Worm (Caenorhabditis elegans) whole organism, early embryonic: ENCODE results near the gene H14A12.5.

Source experiments
- ama-1 ChIP-seq: fragments of 150-350 bp; optimal IDR thresholded peaks from 2 replicates; lab custom pipeline; 2014
- ceh-36 ChIP-seq: sonication (generic microtip); optimal IDR thresholded peaks from 2 replicates; lab custom pipeline; 2016; ENCODE audit warnings: missing genetic modification characterization, inconsistent platforms, missing compliant biosample characterization
- ets-7 ChIP-seq: sonication (generic microtip); optimal IDR thresholded peaks from 2 replicates; lab custom pipeline; 2016; ENCODE audit warnings: missing genotype, missing genetic modification characterization, missing compliant biosample characterization
- flt-1 ChIP-seq: fragments of 200-800 bp; sonication (Bioruptor generic); IDR thresholded peaks from 2 replicates; pipeline ENCODE4 v1.3.6; 2022; ENCODE audit warnings: missing genetic modification characterization, missing compliant biosample characterization
- hmg-4 ChIP-seq: fragments of 200-800 bp; sonication (Bioruptor generic); optimal IDR thresholded peaks from 2 replicates; lab custom pipeline; 2018; ENCODE audit warnings: mild to moderate bottlenecking, missing genetic modification characterization, missing compliant biosample characterization
- hnd-1 ChIP-seq: sonication (generic microtip); optimal IDR thresholded peaks from 2 replicates; lab custom pipeline; 2016; ENCODE audit warnings: missing genetic modification characterization, missing compliant biosample characterization
- scrt-1 ChIP-seq: fragments of 200-800 bp; sonication (Bioruptor generic); IDR thresholded peaks from 2 replicates; pipeline ENCODE4 v1.3.6; 2022; ENCODE audit warnings: missing genetic modification characterization, missing compliant biosample characterization
- sea-1 ChIP-seq: fragments of 200-800 bp; sonication (Bioruptor generic); conservative IDR thresholded peaks from 2 replicates; pipeline ENCODE4 v1.3.6; 2022; ENCODE audit warnings: missing genetic modification characterization, missing compliant biosample characterization
- tbx-11 ChIP-seq: fragments of 200-800 bp; sonication (Bioruptor generic); IDR thresholded peaks from 2 replicates; pipeline ENCODE4 v1.3.6; 2022; ENCODE audit warnings: missing genetic modification characterization, missing compliant biosample characterization
- tbx-37 ChIP-seq: fragments of 200-800 bp; sonication (Bioruptor generic); conservative IDR thresholded peaks from 2 replicates; pipeline ENCODE4 v1.3.6; 2022; ENCODE audit warnings: missing genetic modification reagents, missing genetic modification characterization, missing compliant biosample characterization
- tra-4 ChIP-seq: sonication (generic microtip); optimal IDR thresholded peaks from 2 replicates; lab custom pipeline; 2017; ENCODE audit warnings: missing genetic modification characterization, missing compliant biosample characterization

DNA sequence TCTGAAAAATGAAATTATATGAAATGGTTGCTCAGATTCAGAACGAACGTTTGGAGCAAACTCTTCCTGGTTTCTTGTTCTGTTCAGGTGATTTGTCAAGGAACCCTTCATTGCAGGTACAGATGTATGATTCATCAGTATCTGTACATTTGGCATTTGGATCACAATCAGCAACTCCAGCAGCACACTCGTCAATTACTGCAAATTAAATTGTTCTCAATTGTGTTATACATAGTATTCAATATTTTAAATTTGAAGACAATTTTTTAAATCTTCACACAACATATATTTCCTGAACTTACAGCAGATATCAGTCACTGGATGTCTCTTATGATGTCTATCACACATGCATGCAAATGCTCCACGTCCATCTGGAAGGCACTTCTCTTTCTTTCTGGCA lies 15.9 kb upstream of the H14A12.5 start:
- TF ChIP-seq hnd-1 (tag; lab: Kevin White, UChicago) = no peak
- no peak for TF ChIP-seq tbx-37 (GFP tag; lab: Robert Waterston, UW)
- TF ChIP-seq tra-4 = no peak
- no peak for TF ChIP-seq ama-1
- TF ChIP-seq tbx-11 (GFP tag; lab: Robert Waterston, UW) = no peak
- TF ChIP-seq flt-1 (GFP tag; lab: Robert Waterston, UW) = no peak
- no peak for TF ChIP-seq ets-7 (tag; lab: Kevin White, UChicago)
- TF ChIP-seq sea-1 = no peak
- no peak for TF ChIP-seq hmg-4 (GFP tag; lab: Kevin White, UChicago)
- TF ChIP-seq ceh-36 (tag; lab: Kevin White, UChicago) = no peak
- TF ChIP-seq scrt-1 (GFP tag; lab: Robert Waterston, UW) = no peak
